Worm (Caenorhabditis elegans): ENCODE data around the gene ZK792.1.

DNA sequence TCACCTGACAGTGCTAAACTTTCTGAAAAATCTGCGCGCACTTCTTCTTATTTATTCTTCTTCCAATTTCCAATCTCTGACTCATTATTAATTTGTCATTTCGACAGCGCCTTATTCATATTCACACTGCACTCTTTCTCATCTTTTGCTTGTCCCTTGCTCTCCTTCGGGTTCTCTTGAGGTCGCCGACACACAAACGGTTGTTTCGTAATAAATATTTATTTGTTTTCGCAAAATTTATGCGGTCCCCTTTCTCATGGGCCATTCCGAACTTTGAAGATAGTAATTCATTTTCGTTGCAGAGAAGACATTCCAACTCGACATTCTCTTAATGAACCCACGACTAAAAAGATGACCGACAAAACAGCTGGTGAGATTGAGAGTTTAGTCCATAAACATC lies 55.1 kb downstream of the ZK792.1 start, which contains the start of gene magi-1:
- TF ChIP-seq nhr-11 (tag; optimal IDR thresholded peaks at IDR 0.05) (no peak), fkh-10 (GFP tag; optimal IDR thresholded peaks at IDR 0.05) (no peak), sox-4 (tag; optimal IDR thresholded peaks at IDR 0.05) (no peak), pha-4 (tag; optimal IDR thresholded peaks at IDR 0.05) (no peak), elt-4 (tag; optimal IDR thresholded peaks at IDR 0.05) (no peak), pag-3 (tag; optimal IDR thresholded peaks at IDR 0.05; ENCODE audit: borderline replicate concordance) (no peak), ama-1 (optimal IDR thresholded peaks at IDR 0.05) (no peak), ceh-48 (tag; optimal IDR thresholded peaks at IDR 0.05) (no peak), elt-2 (tag; optimal IDR thresholded peaks at IDR 0.05) (no peak), che-1 (tag; optimal IDR thresholded peaks at IDR 0.05) (no peak), K09A11.1 (tag; optimal IDR thresholded peaks at IDR 0.05; ENCODE audit: insufficient read depth) (no peak)
